Worm (Caenorhabditis elegans) whole organism, L4/young adult: ENCODE measurements around the gene srv-24.
"Not testable (repeated sequence)": the region's sequence is repeated elsewhere in the genome, so short reads cannot be mapped to it uniquely, and the experiment has no call there.

Experiments used
- W03F9.2 ChIP-seq: fragments of 150-350 bp; optimal IDR thresholded peaks from 2 replicates; lab custom pipeline; 2014; ENCODE audit warnings: missing biosample characterization, missing genetic modification characterization
- dao-5 ChIP-seq: sonication (generic microtip); optimal IDR thresholded peaks from 2 replicates; lab custom pipeline; 2016; ENCODE audit warnings: missing genotype, missing genetic modification characterization, moderate library complexity, missing compliant biosample characterization
- him-1 ChIP-seq: sonication (generic microtip); optimal IDR thresholded peaks from 2 replicates; lab custom pipeline; 2016; ENCODE audit warnings: missing genotype, missing genetic modification reagents, missing genetic modification characterization, missing compliant biosample characterization

srv-24 gene

DNA sequence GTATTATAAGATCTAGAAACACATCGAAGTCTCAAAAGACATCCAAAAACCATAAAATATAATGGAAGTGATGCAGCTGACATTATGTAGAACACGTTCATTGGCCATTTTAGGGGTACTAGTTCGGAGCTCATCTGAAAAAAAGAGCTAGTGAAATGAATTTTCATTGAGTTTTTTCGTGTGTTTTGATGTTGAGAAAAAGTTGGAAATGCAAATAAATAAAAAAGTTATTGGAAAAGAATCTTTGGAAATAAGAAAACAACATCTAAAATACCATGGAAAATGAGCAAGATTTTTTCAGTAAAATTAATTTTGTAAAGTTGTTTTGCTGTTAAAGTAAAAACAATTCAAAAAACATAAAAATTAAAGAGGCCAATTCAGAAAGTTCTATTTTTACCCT is at the start of gene srv-24:
srv-24 (minus strand) TSS at position 101 of the 400 bp plus-strand sequence.
- TF ChIP-seq him-1 (tag; lab: Kevin White, UChicago) (no peak), dao-5 (tag; lab: Kevin White, UChicago) (no peak), W03F9.2 (no peak)

DNA sequence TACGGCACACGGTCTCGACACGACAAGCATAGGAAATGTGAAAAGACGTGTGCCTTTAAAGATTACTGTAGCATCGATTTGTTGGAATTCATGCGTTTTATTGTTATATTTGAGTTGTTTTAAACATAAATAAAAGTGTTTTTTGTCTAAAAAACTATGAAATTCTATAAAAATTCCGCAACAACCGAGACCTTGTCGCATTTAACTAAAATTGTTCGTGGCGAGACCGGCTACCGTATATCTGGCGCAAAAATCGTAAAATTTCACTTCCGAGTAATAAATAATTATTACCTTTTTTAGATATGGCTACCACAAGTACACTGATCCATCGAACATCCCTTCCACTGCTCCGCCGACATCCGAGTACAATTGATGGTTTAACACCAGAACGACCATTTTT is 46.7 kb upstream of the srv-24 start, which contains the start of gene ipla-6:
ipla-6 (plus strand) TSS at position 301 of the 400 bp plus-strand sequence.
- no peak for TF ChIP-seq W03F9.2

DNA sequence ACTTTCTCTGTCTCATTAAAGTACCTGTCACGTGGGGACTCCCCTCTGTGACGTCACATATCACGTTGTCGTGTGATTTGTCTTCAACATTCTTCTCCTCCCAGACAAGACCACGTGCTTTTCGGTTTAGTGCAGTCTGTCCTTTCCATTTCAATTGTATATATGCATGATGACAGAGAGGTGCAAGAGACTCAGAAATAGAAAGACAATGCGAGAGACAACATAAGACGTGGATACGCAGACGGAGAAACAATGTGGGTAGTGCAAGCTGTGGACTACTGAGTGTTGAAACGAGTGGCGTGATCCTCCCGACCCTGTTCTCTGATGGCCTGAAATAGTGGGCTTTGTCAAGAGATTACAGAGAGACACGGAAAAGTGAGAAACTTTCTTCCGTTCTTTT is 46.1 kb upstream of the srv-24 start:
- peak; percentile 81 for TF ChIP-seq him-1 (tag; lab: Kevin White, UChicago)
- TF ChIP-seq W03F9.2 = peak; percentile 95
- no peak for TF ChIP-seq dao-5 (tag; lab: Kevin White, UChicago)

DNA sequence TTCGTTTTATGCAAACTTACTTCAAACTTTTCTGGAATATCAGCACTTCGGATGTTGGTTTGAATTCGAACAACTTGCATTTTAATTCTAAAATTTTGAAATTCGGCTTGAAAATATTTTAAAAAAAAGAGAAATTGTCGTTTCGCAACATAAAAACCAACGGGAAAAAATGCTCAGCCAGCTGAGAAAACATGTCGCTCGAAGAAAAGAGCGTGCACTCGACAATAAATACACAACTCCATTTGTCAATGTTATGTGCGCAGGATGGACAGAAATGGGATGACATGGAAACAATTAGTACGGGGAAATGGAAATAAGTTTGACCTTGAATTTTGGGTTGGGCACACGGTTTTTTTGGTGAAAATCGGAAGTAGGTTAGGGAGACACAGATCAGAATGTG is 45.3 kb upstream of the srv-24 start, which contains the start of gene mif-4:
mif-4 (minus strand) TSS at position 87 of the 400 bp plus-strand sequence.
- TF ChIP-seq him-1 (tag; lab: Kevin White, UChicago) (no peak), dao-5 (tag; lab: Kevin White, UChicago) (no peak), W03F9.2 (no peak)

DNA sequence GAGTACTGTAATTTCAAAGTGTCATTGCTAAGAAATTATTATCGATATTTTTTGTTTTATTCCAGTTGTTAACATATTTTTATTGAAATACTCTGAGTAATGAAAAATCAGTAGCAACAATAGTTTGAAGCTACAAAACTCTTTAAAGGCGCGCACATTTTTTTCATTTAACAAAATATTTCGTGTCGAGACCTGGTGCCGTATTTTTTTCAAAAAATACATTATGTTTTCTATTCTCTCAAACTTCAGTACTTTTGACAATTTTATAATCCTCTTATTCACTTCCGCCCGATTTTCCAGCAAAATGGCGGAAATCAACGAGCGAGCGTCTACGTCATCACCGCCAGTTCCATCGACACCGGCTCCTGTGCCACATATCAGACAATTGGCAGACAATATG is 43.3 kb upstream of the srv-24 start, which contains the start of gene blos-2:
blos-2 (plus strand) TSS at position 301 of the 400 bp plus-strand sequence.
- TF ChIP-seq W03F9.2 (no peak), him-1 (tag; lab: Kevin White, UChicago) (no peak), dao-5 (tag; lab: Kevin White, UChicago) (no peak)

DNA sequence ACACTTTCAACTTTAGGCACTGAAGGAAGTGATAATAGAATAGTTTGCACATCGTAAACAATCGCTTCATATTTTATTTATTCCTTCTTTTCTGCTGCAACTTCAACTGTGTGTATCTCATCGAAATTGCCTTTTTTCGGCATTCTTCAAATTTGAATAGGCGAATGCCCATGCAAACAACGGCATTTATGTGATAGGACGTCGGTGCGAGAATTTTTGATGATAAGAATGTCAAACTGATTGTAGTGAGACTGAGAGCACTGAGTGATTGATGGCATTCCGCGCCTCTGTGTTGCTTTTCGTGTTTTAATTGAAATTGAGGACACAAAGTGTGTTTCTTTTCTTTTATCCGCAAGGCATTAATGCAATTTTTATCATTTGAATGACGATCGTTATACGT is 40.1 kb upstream of the srv-24 start:
- TF ChIP-seq him-1 (tag; lab: Kevin White, UChicago) (no peak), W03F9.2 (peak; percentile 21)

DNA sequence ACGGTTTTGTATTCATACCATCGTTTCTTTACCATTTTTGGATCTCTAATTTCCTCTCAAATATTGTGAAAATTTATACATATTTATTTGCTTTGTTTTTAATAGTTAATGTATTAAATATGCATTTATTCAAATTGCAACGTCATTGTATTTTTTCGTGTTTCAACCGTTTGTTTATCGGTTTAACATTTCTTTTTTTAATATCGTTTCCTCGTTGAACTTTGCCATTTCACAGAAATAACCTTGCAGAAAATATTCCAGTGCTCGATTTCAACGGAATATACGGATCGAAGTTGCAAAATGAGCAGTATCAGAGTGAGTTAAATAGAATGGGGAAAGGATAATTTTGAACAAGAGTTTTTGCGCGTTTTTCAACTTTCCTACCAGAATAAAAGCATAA is 38.7 kb upstream of the srv-24 start, which contains the start of gene seu-1:
seu-1 (plus strand) TSS at position 301 of the 400 bp plus-strand sequence.
- TF ChIP-seq dao-5 (tag; lab: Kevin White, UChicago) = no peak
- TF ChIP-seq him-1 (tag; lab: Kevin White, UChicago) = no peak
- TF ChIP-seq W03F9.2 = no peak

DNA sequence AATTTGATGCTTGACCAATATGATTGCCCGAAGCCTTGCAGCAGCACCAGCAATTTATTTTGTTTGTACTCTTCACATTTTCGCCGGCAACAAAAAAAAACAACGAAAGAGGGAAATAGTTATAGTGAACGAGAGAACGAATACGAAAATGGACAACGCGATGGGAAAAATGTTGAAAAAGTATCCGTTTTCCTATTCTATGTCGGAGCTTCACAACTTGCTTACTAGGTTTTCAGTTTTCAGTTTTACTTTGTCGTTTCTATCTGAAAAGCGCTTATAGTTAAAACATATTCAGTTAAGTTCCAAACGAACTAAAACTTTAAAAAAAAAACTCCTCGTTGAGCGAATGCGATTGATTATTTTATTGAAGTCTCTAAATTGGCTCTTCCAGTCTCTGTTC is 37.6 kb upstream of the srv-24 start:
- no peak for TF ChIP-seq him-1 (tag; lab: Kevin White, UChicago)

DNA sequence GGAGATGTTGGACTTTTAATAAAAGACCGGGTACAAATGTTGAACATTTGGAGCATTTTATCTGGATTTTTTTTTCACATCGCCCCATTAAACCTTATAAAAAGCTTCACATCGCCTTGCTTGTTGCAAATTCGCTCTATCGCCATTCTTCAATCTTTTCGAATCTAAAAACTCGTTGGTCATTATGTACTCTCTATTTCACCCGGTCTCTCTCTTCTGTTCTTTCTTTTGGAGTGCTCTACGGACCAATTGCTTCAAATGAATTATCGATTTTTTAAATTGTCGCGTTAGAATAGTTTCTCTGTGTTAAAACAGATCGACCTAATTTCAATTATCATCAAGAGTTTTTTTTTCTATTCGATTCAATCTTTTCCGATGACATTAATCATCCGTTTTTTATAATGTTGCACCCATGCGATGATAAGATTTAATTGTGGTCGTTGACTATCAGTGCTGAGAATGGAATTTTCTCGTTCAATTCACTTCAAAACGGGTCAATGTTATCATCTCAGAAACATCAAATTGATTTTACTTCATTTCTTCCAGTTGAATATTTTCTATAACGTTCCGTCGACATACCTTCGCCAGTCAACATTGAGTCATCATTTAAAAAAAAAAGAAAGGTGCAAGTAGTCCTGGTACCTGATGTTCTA is 36.8 kb upstream of the srv-24 start:
- TF ChIP-seq dao-5 (tag; lab: Kevin White, UChicago) = no peak
- peak; percentile 60 for TF ChIP-seq W03F9.2

DNA sequence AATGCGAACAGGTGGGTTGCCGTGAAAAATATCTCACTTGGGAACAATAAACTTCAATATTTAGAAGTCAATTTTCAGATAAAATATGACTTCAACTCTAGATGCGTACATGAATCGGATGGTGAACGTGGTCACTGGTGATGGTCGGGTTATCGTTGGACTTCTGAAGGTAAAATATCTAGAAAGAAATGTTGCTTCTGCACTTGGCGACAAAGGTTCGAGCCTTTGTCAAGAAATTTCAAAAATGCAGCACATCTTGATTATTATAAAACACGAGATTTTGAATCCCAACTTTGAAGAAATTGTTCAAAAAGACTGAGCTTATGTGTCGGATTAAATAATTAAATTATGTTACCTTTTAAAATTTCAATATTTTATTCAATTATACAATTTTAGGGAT is 35.8 kb upstream of the srv-24 start, which contains the start of gene lsm-8:
lsm-8 (plus strand) TSS at position 79 of the 400 bp plus-strand sequence.
- TF ChIP-seq dao-5 (tag; lab: Kevin White, UChicago) (no peak), him-1 (tag; lab: Kevin White, UChicago) (no peak), W03F9.2 (no peak)

DNA sequence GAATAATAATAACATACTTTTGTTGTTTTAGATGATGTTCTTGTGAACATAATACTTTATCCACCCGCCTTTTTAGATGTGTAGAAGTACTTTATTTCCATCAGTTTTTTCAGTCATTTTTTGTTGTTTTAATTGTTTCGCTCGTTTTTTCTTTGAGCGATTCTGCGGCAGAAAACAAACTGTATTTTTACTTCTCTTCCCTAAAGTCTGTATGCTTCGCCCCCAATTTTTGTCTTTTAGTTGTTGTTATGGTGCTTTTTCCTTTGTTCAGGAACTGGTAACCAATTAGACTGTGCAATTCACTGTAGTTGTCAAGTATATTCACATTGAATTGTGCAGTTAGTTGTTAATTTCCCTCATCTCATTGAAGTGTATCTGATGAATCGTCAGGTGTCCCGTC is 35.1 kb upstream of the srv-24 start:
- TF ChIP-seq W03F9.2 = no peak
- no peak for TF ChIP-seq him-1 (tag; lab: Kevin White, UChicago)
- TF ChIP-seq dao-5 (tag; lab: Kevin White, UChicago) = no peak

DNA sequence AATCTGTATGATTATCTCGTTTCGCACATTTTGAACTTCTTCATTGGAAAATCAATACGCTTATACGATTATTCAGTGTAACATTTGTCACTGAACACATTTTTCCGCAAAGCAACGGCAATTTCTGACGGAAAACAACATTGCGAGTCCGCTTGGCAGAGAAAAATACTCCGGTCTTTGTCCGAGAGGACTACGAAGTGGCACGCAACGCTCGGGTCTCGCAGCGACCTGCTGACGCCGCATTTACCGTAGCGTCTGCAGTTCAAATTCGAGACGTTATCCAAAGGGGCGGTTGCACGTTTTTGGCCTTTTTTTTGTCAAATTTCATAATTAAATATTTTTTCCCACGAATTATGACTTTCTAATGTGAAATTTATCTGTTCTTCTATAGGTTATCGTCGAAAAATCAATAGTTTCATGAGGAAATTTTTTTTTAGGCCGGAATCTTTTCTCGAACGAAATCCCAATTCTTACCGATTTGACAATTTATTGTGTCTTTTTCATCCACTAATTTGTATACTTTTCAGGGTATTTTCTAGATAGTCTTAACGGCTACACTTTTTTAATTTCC is 33.1 kb upstream of the srv-24 start, which contains the start of gene sqd-1:
sqd-1 (plus strand) TSS at position 521 of the 571 bp plus-strand sequence.
- TF ChIP-seq him-1 (tag; lab: Kevin White, UChicago) (peak; percentile 86), dao-5 (tag; lab: Kevin White, UChicago) (no peak), W03F9.2 (peak; percentile 100)

DNA sequence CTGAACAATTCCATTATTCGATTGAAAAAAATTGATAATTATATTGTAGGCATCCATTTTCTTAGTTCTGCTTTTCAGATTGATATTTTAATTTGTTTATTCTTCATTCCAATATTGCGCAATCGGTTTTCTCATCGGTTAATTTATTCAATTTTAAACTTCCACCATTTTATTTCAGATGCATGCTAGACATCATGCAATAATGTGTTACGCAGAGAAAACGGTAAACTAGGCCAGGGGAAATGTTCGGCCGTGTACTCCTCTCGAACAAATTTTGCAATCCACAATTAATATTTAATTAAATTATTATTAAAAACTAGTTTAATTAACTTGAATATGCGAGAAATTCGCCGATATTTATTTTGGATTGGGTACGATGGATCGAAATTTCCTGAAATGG is 31.0 kb upstream of the srv-24 start, which contains the start of gene Y73B6BL.29:
Y73B6BL.29 (plus strand) TSS at position 263 of the 400 bp plus-strand sequence.
- TF ChIP-seq him-1 (tag; lab: Kevin White, UChicago) = peak; percentile 62
- no peak for TF ChIP-seq dao-5 (tag; lab: Kevin White, UChicago)
- TF ChIP-seq W03F9.2 = peak; percentile 99

DNA sequence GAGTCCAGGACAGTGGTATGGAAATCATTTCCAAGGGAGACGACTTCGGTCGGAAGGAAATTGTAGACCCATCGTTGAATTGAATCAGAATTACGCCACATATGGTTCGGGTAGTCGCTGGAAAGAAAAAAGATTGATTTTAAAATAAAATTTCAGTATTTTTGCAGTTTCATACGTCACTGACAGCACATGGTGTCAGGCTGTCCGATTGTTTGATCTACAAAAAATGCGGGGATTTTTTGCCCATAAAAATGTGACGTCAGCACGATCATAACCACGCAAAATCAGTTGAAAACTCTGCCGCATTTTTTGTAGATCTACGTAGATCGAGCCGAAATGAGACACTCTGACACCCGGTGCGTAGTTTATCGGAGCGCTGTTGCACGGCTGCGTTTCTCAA is 26.7 kb upstream of the srv-24 start, which contains the start of gene Y73B6BL.12:
Y73B6BL.12 (minus strand) TSS at position 101 of the 400 bp plus-strand sequence.
- not testable (repeated sequence) for TF ChIP-seq him-1 (tag; lab: Kevin White, UChicago); dao-5 (tag; lab: Kevin White, UChicago); W03F9.2
